Worm (Caenorhabditis elegans) whole organism, L3 larva: ENCODE measurements around the gene mspn-1.
A peak's percentile ranks its signal among the peaks of the same experiment; 100 is the strongest.

Experiments
- aly-2 ChIP-seq: fragments of 150-350 bp; optimal IDR thresholded peaks from 2 replicates; lab custom pipeline; 2014; ENCODE audit warnings: missing biosample characterization, missing genetic modification characterization
- ceh-16 ChIP-seq: sonication (generic microtip); optimal IDR thresholded peaks from 2 replicates; lab custom pipeline; 2017; ENCODE audit warnings: missing biosample characterization, missing genetic modification characterization
- ceh-82 ChIP-seq: fragments of 150-350 bp; optimal IDR thresholded peaks from 2 replicates; lab custom pipeline; 2014; ENCODE audit warnings: missing biosample characterization, missing genetic modification characterization
- ceh-9 ChIP-seq: sonication (generic microtip); optimal IDR thresholded peaks from 2 replicates; lab custom pipeline; 2018; ENCODE audit warnings: missing biosample characterization, missing genetic modification characterization
- egl-27 ChIP-seq: sonication (generic microtip); optimal IDR thresholded peaks from 4 replicates; lab custom pipeline; 2017; ENCODE audit warnings: missing biosample characterization, missing genetic modification reagents, missing genetic modification characterization
- egl-5 ChIP-seq: fragments of 150-350 bp; optimal IDR thresholded peaks from 2 replicates; lab custom pipeline; 2017; ENCODE audit warnings: missing biosample characterization, missing genetic modification reagents, missing genetic modification characterization, inconsistent platforms
- elt-1 ChIP-seq: fragments of 150-350 bp; optimal IDR thresholded peaks from 2 replicates; lab custom pipeline; 2014; ENCODE audit warnings: missing biosample characterization, missing genetic modification characterization
- elt-3 ChIP-seq, 3 experiments: fragments of 150-350 bp in 1 of 3; sonication (generic microtip) in 2 of 3; optimal IDR thresholded peaks; 2 replicates in 2 of 3; 4 replicates in 1 of 3; lab custom pipeline; 2014 to 2017; ENCODE audit warnings: missing biosample characterization in 3 of 3, missing genetic modification characterization in 3 of 3
- eor-1 ChIP-seq, 2 experiments: fragments of 150-350 bp; optimal IDR thresholded peaks; 2 replicates each; lab custom pipeline; 2014 to 2018; ENCODE audit warnings: missing biosample characterization in 2 of 2, missing genetic modification characterization in 2 of 2
- fkh-10 ChIP-seq: sonication (generic microtip); optimal IDR thresholded peaks from 2 replicates; lab custom pipeline; 2017; ENCODE audit warnings: missing biosample characterization, missing genetic modification reagents, missing genetic modification characterization
- fos-1 ChIP-seq: fragments of 150-350 bp; optimal IDR thresholded peaks from 2 replicates; lab custom pipeline; 2014; ENCODE audit warnings: missing biosample characterization, missing genetic modification characterization
- jun-1 ChIP-seq: fragments of 150-350 bp; optimal IDR thresholded peaks from 2 replicates; lab custom pipeline; 2014; ENCODE audit warnings: missing biosample characterization, missing genetic modification reagents, missing genetic modification characterization
- lin-15B ChIP-seq: fragments of 150-350 bp; optimal IDR thresholded peaks from 2 replicates; lab custom pipeline; 2014; ENCODE audit warnings: missing biosample characterization, missing genetic modification characterization
- lin-39 ChIP-seq: fragments of 150-350 bp; optimal IDR thresholded peaks from 2 replicates; lab custom pipeline; 2018; ENCODE audit warnings: missing biosample characterization, missing genetic modification reagents, missing genetic modification characterization
- lsy-12 ChIP-seq: sonication (generic microtip); optimal IDR thresholded peaks from 2 replicates; lab custom pipeline; 2016; ENCODE audit warnings: mild to moderate bottlenecking, missing genetic modification characterization, missing compliant biosample characterization
- mml-1 ChIP-seq: fragments of 150-350 bp; sonication (generic microtip); optimal IDR thresholded peaks from 3 replicates; lab custom pipeline; 2014; ENCODE audit warnings: missing biosample characterization, missing genetic modification characterization
- nfya-1 ChIP-seq: sonication (generic microtip); optimal IDR thresholded peaks from 2 replicates; lab custom pipeline; 2017; ENCODE audit warnings: missing genetic modification characterization, mild to moderate bottlenecking, missing compliant biosample characterization, antibody characterized with exemption, moderate library complexity; ENCODE audit not compliant: insufficient read depth
- nhr-11 ChIP-seq: fragments of 150-350 bp; optimal IDR thresholded peaks from 2 replicates; lab custom pipeline; 2014; ENCODE audit warnings: missing biosample characterization, missing genetic modification characterization
- nhr-23 ChIP-seq: fragments of 150-350 bp; optimal IDR thresholded peaks from 2 replicates; lab custom pipeline; 2014; ENCODE audit warnings: missing biosample characterization, missing genetic modification reagents, missing genetic modification characterization
- nhr-237 ChIP-seq: fragments of 150-350 bp; optimal IDR thresholded peaks from 2 replicates; lab custom pipeline; 2014; ENCODE audit warnings: missing biosample characterization, missing genetic modification characterization
- nhr-25 ChIP-seq: sonication (generic microtip); optimal IDR thresholded peaks from 2 replicates; lab custom pipeline; 2017; ENCODE audit warnings: missing biosample characterization, missing genetic modification characterization
- nhr-76 ChIP-seq: fragments of 150-350 bp; sonication (generic microtip); optimal IDR thresholded peaks from 5 replicates; lab custom pipeline; 2014; ENCODE audit warnings: missing biosample characterization, missing genetic modification characterization
- nhr-77 ChIP-seq: fragments of 150-350 bp; optimal IDR thresholded peaks from 2 replicates; lab custom pipeline; 2014; ENCODE audit warnings: missing biosample characterization, missing genetic modification characterization
- pha-4 ChIP-seq: fragments of 150-350 bp; optimal IDR thresholded peaks from 2 replicates; lab custom pipeline; 2014; ENCODE audit warnings: missing biosample characterization, missing genetic modification reagents, missing genetic modification characterization
- pqm-1 ChIP-seq: fragments of 150-350 bp; optimal IDR thresholded peaks from 2 replicates; lab custom pipeline; 2017; ENCODE audit warnings: missing biosample characterization, missing genetic modification characterization, inconsistent platforms
- skn-1 ChIP-seq: fragments of 150-350 bp; optimal IDR thresholded peaks from 2 replicates; lab custom pipeline; 2014; ENCODE audit warnings: missing biosample characterization, missing genetic modification characterization
- tbx-2 ChIP-seq: sonication (generic microtip); optimal IDR thresholded peaks from 2 replicates; lab custom pipeline; 2016; ENCODE audit warnings: mild to moderate bottlenecking, missing genetic modification characterization, missing compliant biosample characterization
- unc-39 ChIP-seq: sonication (generic microtip); optimal IDR thresholded peaks from 4 replicates; lab custom pipeline; 2017; ENCODE audit warnings: missing biosample characterization, missing genetic modification characterization
- unc-62 ChIP-seq: fragments of 150-350 bp; sonication (generic microtip); optimal IDR thresholded peaks from 4 replicates; lab custom pipeline; 2014; ENCODE audit warnings: missing biosample characterization, missing genetic modification reagents, missing genetic modification characterization
- zag-1 ChIP-seq: fragments of 150-350 bp; optimal IDR thresholded peaks from 2 replicates; lab custom pipeline; 2014; ENCODE audit warnings: missing biosample characterization, missing genetic modification characterization
- ztf-11 ChIP-seq: fragments of 150-350 bp; optimal IDR thresholded peaks from 2 replicates; lab custom pipeline; 2014; ENCODE audit warnings: missing biosample characterization, missing genetic modification characterization
- ztf-4 ChIP-seq: fragments of 150-350 bp; optimal IDR thresholded peaks from 2 replicates; lab custom pipeline; 2014; ENCODE audit warnings: missing biosample characterization, missing genetic modification characterization

Gene mspn-1

DNA sequence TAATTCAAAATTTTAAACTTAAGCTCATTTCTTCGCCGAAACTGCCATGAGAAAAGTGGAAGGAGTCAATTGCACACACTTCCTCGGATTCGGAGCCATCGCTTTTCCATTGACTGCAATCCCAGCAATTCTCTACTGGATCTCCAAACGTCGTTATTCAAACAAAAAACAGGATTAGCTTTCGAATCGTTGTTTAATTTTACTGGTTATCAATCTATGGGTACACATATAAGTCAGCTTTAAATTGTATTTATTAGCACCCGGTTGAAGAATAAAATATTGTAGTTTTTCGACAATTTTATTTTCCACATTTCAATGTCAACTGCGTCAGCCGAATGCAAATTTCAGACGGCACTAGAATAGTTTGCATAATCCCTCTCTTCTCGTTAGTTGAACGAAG lies 47.8 kb upstream of the mspn-1 start, which contains the start of gene glt-3:
Gene glt-3 (plus strand): TSS at position 301 of the 400 bp plus-strand sequence.
- TF ChIP-seq lin-15B (tag; lab: Kevin White, UChicago) (no peak), zag-1 (tag; lab: Kevin White, UChicago) (no peak), pha-4 (tag; lab: Kevin White, UChicago) (no peak), lin-39 (tag; lab: Kevin White, UChicago) (no peak), nhr-237 (no peak), skn-1 (no peak), egl-5 (tag; lab: Kevin White, UChicago) (no peak), nfya-1 (tag; lab: Kevin White, UChicago) (no peak), pqm-1 (no peak), mml-1 (tag; lab: Kevin White, UChicago) (no peak), unc-62 (GFP tag; lab: Kevin White, UChicago) (no peak), elt-1 (tag; lab: Kevin White, UChicago) (no peak), nhr-11 (tag; lab: Kevin White, UChicago) (no peak), elt-3 (tag; optimal IDR thresholded peaks at IDR 0.05; lab: Kevin White, UChicago) (no peak), lsy-12 (tag; lab: Kevin White, UChicago) (no peak), ztf-11 (tag; lab: Kevin White, UChicago) (no peak), tbx-2 (no peak), unc-39 (tag; lab: Kevin White, UChicago) (no peak), fkh-10 (GFP tag; lab: Kevin White, UChicago) (no peak), nhr-23 (tag; lab: Kevin White, UChicago) (no peak)

DNA sequence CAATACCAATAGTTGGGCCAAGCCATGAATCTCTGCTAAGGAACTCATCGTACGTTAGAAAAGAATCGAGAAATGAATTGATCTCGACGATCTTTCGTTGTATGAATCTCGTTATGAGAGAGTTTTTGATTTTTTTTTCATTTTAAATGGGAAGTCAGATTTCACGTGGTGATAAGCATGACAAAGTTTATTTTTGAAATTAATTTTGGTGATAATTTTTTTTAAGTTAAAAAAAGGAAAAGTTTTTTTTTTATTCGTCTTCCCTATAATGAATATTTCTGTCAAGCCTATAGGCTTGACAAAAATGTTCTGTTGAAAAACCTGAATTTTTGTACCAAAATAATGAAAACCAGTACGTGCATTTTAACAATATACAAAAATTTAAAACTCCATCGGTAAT lies 42.0 kb upstream of the mspn-1 start, which contains the start of gene K08F4.5:
Gene K08F4.5 (minus strand): TSS at position 101 of the 400 bp plus-strand sequence.
- TF ChIP-seq egl-27 (no peak), nhr-76 (no peak), nhr-11 (tag; lab: Kevin White, UChicago) (no peak), zag-1 (tag; lab: Kevin White, UChicago) (no peak), pha-4 (tag; lab: Kevin White, UChicago) (no peak), elt-3 (tag; optimal IDR thresholded peaks at IDR 0.05; lab: Kevin White, UChicago) (no peak), nhr-23 (tag; lab: Kevin White, UChicago) (no peak), tbx-2 (no peak), nhr-25 (tag; lab: Kevin White, UChicago) (no peak), pqm-1 (no peak), ztf-11 (tag; lab: Kevin White, UChicago) (no peak), eor-1 (tag; optimal IDR thresholded peaks at IDR 0.05; lab: Kevin White, UChicago) (no peak), fos-1 (tag; lab: Kevin White, UChicago) (no peak), egl-5 (tag; lab: Kevin White, UChicago) (no peak), ceh-16 (tag; lab: Kevin White, UChicago) (no peak)

DNA sequence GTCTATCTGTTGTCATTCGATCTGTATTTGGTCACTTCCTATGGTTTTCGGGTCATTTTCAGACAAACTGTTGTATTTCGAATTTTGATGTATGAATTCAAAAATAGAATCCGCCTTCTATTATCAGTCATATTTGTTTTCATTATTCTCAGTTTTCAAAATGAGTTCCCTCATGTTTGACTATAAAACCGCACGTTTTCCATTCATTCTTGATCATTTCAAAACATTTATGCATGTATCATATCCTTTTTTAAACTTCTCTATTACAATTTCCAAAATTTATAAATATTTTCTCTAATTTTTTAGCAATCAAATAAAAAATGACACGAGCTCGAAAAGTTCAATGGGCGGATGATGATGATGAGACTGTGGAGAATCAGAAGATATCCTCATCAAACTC lies 40.0 kb upstream of the mspn-1 start, which contains the start of gene K08F4.12:
Gene K08F4.12 (plus strand): TSS at position 301 of the 400 bp plus-strand sequence.
- TF ChIP-seq eor-1 (tag; optimal IDR thresholded peaks at IDR 0.05; lab: Kevin White, UChicago) (no peak), unc-62 (GFP tag; lab: Kevin White, UChicago) (no peak), lin-39 (tag; lab: Kevin White, UChicago) (no peak), pha-4 (tag; lab: Kevin White, UChicago) (no peak), aly-2 (tag; lab: Kevin White, UChicago) (no peak), jun-1 (no peak), lsy-12 (tag; lab: Kevin White, UChicago) (no peak), unc-39 (tag; lab: Kevin White, UChicago) (no peak), elt-3 (tag; optimal IDR thresholded peaks at IDR 0.05; lab: Kevin White, UChicago) (no peak), ztf-4 (tag; lab: Kevin White, UChicago) (no peak), tbx-2 (no peak), fos-1 (tag; lab: Kevin White, UChicago) (no peak), nhr-77 (no peak), lin-15B (tag; lab: Kevin White, UChicago) (no peak), ceh-9 (tag; lab: Kevin White, UChicago) (no peak)

DNA sequence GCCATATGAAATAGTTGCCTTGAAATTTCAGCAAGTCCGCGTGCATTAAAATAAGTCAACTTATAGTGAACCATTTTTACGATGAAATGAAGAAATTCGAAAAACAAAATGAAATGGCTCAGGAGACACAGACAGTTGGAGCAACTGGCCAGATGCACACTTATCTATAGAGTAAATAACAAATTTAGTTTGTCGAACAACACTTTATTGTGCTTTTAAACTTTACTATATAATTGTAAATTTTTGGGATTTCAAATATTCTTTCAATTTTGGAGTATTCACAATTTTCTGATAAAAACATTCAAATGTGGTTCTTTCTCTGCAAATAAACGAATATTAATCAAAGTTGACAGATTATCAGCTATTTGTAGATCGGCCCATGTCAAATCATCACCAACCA lies 37.6 kb upstream of the mspn-1 start, which contains the start of gene gst-3:
Gene gst-3 (minus strand): TSS at position 101 of the 400 bp plus-strand sequence.
- TF ChIP-seq pha-4 (tag; lab: Kevin White, UChicago) (peak; percentile 33), ceh-82 (tag; lab: Kevin White, UChicago) (no peak)
